Worm (Caenorhabditis elegans): ENCODE data around the gene gcy-34.

DNA sequence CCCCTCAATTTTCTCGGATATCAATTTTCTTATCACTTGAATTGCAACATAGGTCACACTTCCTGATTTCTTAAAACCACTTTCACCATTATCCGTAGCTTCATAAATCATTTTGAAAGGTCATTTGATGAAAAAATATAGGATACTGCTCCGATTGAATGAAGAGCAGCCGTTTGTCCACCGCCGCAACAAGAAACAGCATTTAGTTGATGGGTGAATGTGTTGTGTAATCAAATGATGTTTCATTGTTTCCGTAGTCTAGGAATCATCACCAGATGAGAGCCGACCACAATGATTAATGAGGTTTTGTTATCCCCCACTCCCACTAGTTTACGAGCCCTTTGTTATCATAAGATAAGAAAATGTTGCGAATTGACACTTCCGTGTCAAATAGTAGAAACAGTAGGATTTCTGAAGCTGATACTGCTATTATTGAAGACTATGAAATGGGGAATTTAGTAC lies 39.8 kb downstream of the gcy-34 start, which contains the start of gene twk-43:
- no peak for TF ChIP-seq pqm-1 (tag; optimal IDR thresholded peaks at IDR 0.05)
- no peak for TF ChIP-seq hlh-30 (tag; optimal IDR thresholded peaks at IDR 0.05; ENCODE audit: insufficient read depth)
- TF ChIP-seq ceh-14 (tag; optimal IDR thresholded peaks at IDR 0.05): no peak
- no peak for TF ChIP-seq Y22D7AL.16 (tag; optimal IDR thresholded peaks at IDR 0.05)
- no peak for TF ChIP-seq nfya-1 (tag; optimal IDR thresholded peaks at IDR 0.05)
- no peak for TF ChIP-seq pha-4 (tag; optimal IDR thresholded peaks at IDR 0.05)
- no peak for TF ChIP-seq K02D7.2 (tag; optimal IDR thresholded peaks at IDR 0.05)
- TF ChIP-seq ceh-22 (tag; optimal IDR thresholded peaks at IDR 0.05): no peak
